Worm (Caenorhabditis elegans) whole organism, L2 larva: ENCODE measurements around the gene glc-1.

Experiments
- C34F6.9 ChIP-seq: fragments of 150-350 bp; optimal IDR thresholded peaks from 2 replicates; lab custom pipeline; 2014; ENCODE audit warnings: missing biosample characterization, missing genetic modification characterization
- F13H6.1 ChIP-seq: sonication (generic microtip); optimal IDR thresholded peaks from 2 replicates; lab custom pipeline; 2016; ENCODE audit warnings: missing genetic modification characterization, missing compliant biosample characterization
- Y55F3AM.14 ChIP-seq: fragments of 200-800 bp; sonication (Bioruptor generic); optimal IDR thresholded peaks from 2 replicates; lab custom pipeline; 2018; ENCODE audit warnings: mild to moderate bottlenecking, missing genetic modification characterization, missing compliant biosample characterization
- ZK546.5 ChIP-seq: sonication (generic microtip); optimal IDR thresholded peaks from 2 replicates; lab custom pipeline; 2017; ENCODE audit warnings: missing biosample characterization, missing genetic modification characterization
- alr-1 ChIP-seq: fragments of 150-350 bp; optimal IDR thresholded peaks from 2 replicates; lab custom pipeline; 2014; ENCODE audit warnings: missing biosample characterization, missing genetic modification characterization
- ama-1 ChIP-seq: fragments of 150-350 bp; optimal IDR thresholded peaks from 2 replicates; lab custom pipeline; 2018; ENCODE audit warnings: inconsistent platforms
- ceh-16 ChIP-seq: fragments of 150-350 bp; optimal IDR thresholded peaks from 2 replicates; lab custom pipeline; 2014; ENCODE audit warnings: missing biosample characterization, missing genetic modification characterization
- ceh-82 ChIP-seq: fragments of 150-350 bp; optimal IDR thresholded peaks from 2 replicates; lab custom pipeline; 2014; ENCODE audit warnings: missing biosample characterization, missing genetic modification characterization
- dmd-4 ChIP-seq: sonication (generic microtip); optimal IDR thresholded peaks from 2 replicates; lab custom pipeline; 2017; ENCODE audit warnings: missing biosample characterization, missing genetic modification characterization
- egl-27 ChIP-seq: sonication (generic microtip); optimal IDR thresholded peaks from 3 replicates; lab custom pipeline; 2017; ENCODE audit warnings: missing biosample characterization, missing genetic modification reagents, missing genetic modification characterization
- elt-3 ChIP-seq: sonication (generic microtip); optimal IDR thresholded peaks from 2 replicates; lab custom pipeline; 2017; ENCODE audit warnings: missing biosample characterization, missing genetic modification characterization
- fos-1 ChIP-seq: fragments of 150-350 bp; optimal IDR thresholded peaks from 2 replicates; lab custom pipeline; 2014; ENCODE audit warnings: missing biosample characterization, missing genetic modification characterization
- gmeb-1 ChIP-seq: fragments of 150-350 bp; optimal IDR thresholded peaks from 2 replicates; lab custom pipeline; 2014; ENCODE audit warnings: missing biosample characterization, missing genetic modification characterization
- lsy-2 ChIP-seq, 2 experiments: fragments of 150-350 bp in 1 of 2; sonication (generic microtip) in 1 of 2; optimal IDR thresholded peaks; 2 replicates each; lab custom pipeline; 2014 to 2017; ENCODE audit warnings: missing biosample characterization in 2 of 2, missing genetic modification characterization in 2 of 2
- mab-5 ChIP-seq: fragments of 150-350 bp; optimal IDR thresholded peaks from 2 replicates; lab custom pipeline; 2014; ENCODE audit warnings: missing biosample characterization, missing genetic modification characterization
- mdl-1 ChIP-seq, 2 experiments: fragments of 150-350 bp in 1 of 2; sonication (generic microtip) in 1 of 2; optimal IDR thresholded peaks; 2 replicates each; lab custom pipeline; 2017; ENCODE audit warnings: missing biosample characterization in 2 of 2, missing genetic modification characterization in 2 of 2
- nhr-10 ChIP-seq: sonication (generic microtip); optimal IDR thresholded peaks from 2 replicates; lab custom pipeline; 2017; ENCODE audit warnings: missing biosample characterization, missing genetic modification characterization
- nhr-11 ChIP-seq: fragments of 150-350 bp; optimal IDR thresholded peaks from 2 replicates; lab custom pipeline; 2014; ENCODE audit warnings: missing biosample characterization, missing genetic modification characterization
- nhr-25 ChIP-seq: fragments of 150-350 bp; sonication (generic microtip); optimal IDR thresholded peaks from 3 replicates; lab custom pipeline; 2014; ENCODE audit warnings: missing biosample characterization, missing genetic modification characterization
- nhr-6 ChIP-seq: fragments of 150-350 bp; optimal IDR thresholded peaks from 2 replicates; lab custom pipeline; 2014; ENCODE audit warnings: missing biosample characterization, missing genetic modification characterization
- nhr-77 ChIP-seq: fragments of 150-350 bp; optimal IDR thresholded peaks from 2 replicates; lab custom pipeline; 2014; ENCODE audit warnings: missing biosample characterization, missing genetic modification characterization
- peb-1 ChIP-seq: fragments of 150-350 bp; optimal IDR thresholded peaks from 2 replicates; lab custom pipeline; 2014; ENCODE audit warnings: missing biosample characterization, missing genetic modification characterization
- sem-4 ChIP-seq: fragments of 150-350 bp; optimal IDR thresholded peaks from 2 replicates; lab custom pipeline; 2014; ENCODE audit warnings: missing biosample characterization, missing genetic modification reagents, missing genetic modification characterization
- skn-1 ChIP-seq: sonication (generic microtip); optimal IDR thresholded peaks from 2 replicates; lab custom pipeline; 2017; ENCODE audit warnings: missing biosample characterization, missing genetic modification characterization
- sma-3 ChIP-seq: sonication (generic microtip); optimal IDR thresholded peaks from 2 replicates; lab custom pipeline; 2016; ENCODE audit warnings: missing genetic modification reagents, missing genetic modification characterization, missing compliant biosample characterization
- sma-9 ChIP-seq, 2 experiments: fragments of 150-350 bp in 1 of 2; sonication (generic microtip) in 1 of 2; optimal IDR thresholded peaks; 2 replicates each; lab custom pipeline; 2014 to 2016; ENCODE audit warnings: missing genetic modification characterization in 2 of 2, mild to moderate bottlenecking in 1 of 2, missing biosample characterization in 1 of 2, missing compliant biosample characterization in 1 of 2, missing genetic modification reagents in 1 of 2, moderate library complexity in 1 of 2
- unc-55 ChIP-seq: fragments of 150-350 bp; sonication (generic microtip); optimal IDR thresholded peaks from 3 replicates; lab custom pipeline; 2014; ENCODE audit warnings: missing biosample characterization, missing genetic modification reagents, missing genetic modification characterization
- unc-62 ChIP-seq: fragments of 150-350 bp; optimal IDR thresholded peaks from 2 replicates; lab custom pipeline; 2014; ENCODE audit warnings: missing biosample characterization, missing genetic modification reagents, missing genetic modification characterization
- zag-1 ChIP-seq: fragments of 150-350 bp; optimal IDR thresholded peaks from 2 replicates; lab custom pipeline; 2014; ENCODE audit warnings: missing biosample characterization, missing genetic modification characterization
- ztf-1 ChIP-seq: fragments of 200-800 bp; sonication (Bioruptor generic); conservative IDR thresholded peaks from 2 replicates; pipeline ENCODE4 v1.3.6; 2022; ENCODE audit warnings: missing genetic modification characterization, missing compliant biosample characterization
- ztf-11 ChIP-seq: sonication (generic microtip); optimal IDR thresholded peaks from 2 replicates; lab custom pipeline; 2017; ENCODE audit warnings: missing biosample characterization, missing genetic modification characterization

The glc-1 gene

ce11 chrV:16195379-16195778 lies 24.1 kb upstream of the glc-1 start, which contains the start of gene rabr-3:
Gene rabr-3, plus strand, starts transcription at chrV:16195679.
- TF ChIP-seq ZK546.5 (tag; lab: Kevin White, UChicago) = no peak
- no peak for TF ChIP-seq sma-3 (GFP tag; lab: Kevin White, UChicago)
- no peak for TF ChIP-seq ceh-16 (tag; lab: Kevin White, UChicago)
- TF ChIP-seq unc-62 = no peak
- no peak for TF ChIP-seq Y55F3AM.14 (GFP tag; lab: Kevin White, UChicago)
- TF ChIP-seq gmeb-1 (tag; lab: Kevin White, UChicago) = no peak

ce11 chrV:16198016-16198415 lies 21.4 kb upstream of the glc-1 start, which contains the start of gene F11A5.5:
Gene F11A5.5, plus strand, starts transcription at chrV:16198316.
- TF ChIP-seq sem-4 (tag; lab: Kevin White, UChicago) = no peak
- no peak for TF ChIP-seq mab-5
- TF ChIP-seq ztf-1 (GFP tag; lab: Robert Waterston, UW) = no peak
- TF ChIP-seq sma-9 (GFP tag; optimal IDR thresholded peaks at IDR 0.05; lab: Kevin White, UChicago) = no peak
- TF ChIP-seq sma-9 (tag; optimal IDR thresholded peaks at IDR 0.05; lab: Kevin White, UChicago) = no peak
- no peak for TF ChIP-seq zag-1 (tag; lab: Kevin White, UChicago)
- no peak for TF ChIP-seq peb-1
- TF ChIP-seq sma-3 (GFP tag; lab: Kevin White, UChicago) = no peak
- TF ChIP-seq nhr-11 = no peak
- no peak for TF ChIP-seq ZK546.5 (tag; lab: Kevin White, UChicago)
- TF ChIP-seq gmeb-1 (tag; lab: Kevin White, UChicago) = no peak
- TF ChIP-seq skn-1 = no peak
- no peak for TF ChIP-seq F13H6.1 (tag; lab: Kevin White, UChicago)
- no peak for TF ChIP-seq nhr-6 (tag; lab: Kevin White, UChicago)
- no peak for TF ChIP-seq ceh-82 (tag; lab: Kevin White, UChicago)
- no peak for TF ChIP-seq Y55F3AM.14 (GFP tag; lab: Kevin White, UChicago)
- TF ChIP-seq fos-1 = no peak
- no peak for TF ChIP-seq C34F6.9 (tag; lab: Kevin White, UChicago)
- TF ChIP-seq ama-1 (lab: Kevin White, UChicago) = no peak

- TF ChIP-seq fos-1 = no peak
- no peak for TF ChIP-seq ceh-16 (tag; lab: Kevin White, UChicago)
- TF ChIP-seq ceh-82 (tag; lab: Kevin White, UChicago) = no peak
- no peak for TF ChIP-seq sma-3 (GFP tag; lab: Kevin White, UChicago)
- TF ChIP-seq Y55F3AM.14 (GFP tag; lab: Kevin White, UChicago) = no peak
- no peak for TF ChIP-seq ztf-1 (GFP tag; lab: Robert Waterston, UW)
- TF ChIP-seq, all 48 proteins: peak for 0
Observed at ce11 chrV:16201730-16202129, 17.7 kb upstream of the glc-1 start, which contains the start of gene F11A5.17. Gene F11A5.17, plus strand, starts transcription at chrV:16202030.

- TF ChIP-seq ceh-82 (tag; lab: Kevin White, UChicago) (no peak), egl-27 (tag; lab: Kevin White, UChicago) (no peak), mab-5 (no peak)
- TF ChIP-seq, all 48 proteins: peak for 0
Observed at ce11 chrV:16202618-16203017, 16.8 kb upstream of the glc-1 start, which contains the start of gene F11A5.18. Gene F11A5.18, plus strand, starts transcription at chrV:16202918.

- TF ChIP-seq lsy-2 (tag; optimal IDR thresholded peaks at IDR 0.05; lab: Kevin White, UChicago) = no peak
- TF ChIP-seq sem-4 (tag; lab: Kevin White, UChicago) = no peak
- no peak for TF ChIP-seq ztf-1 (GFP tag; lab: Robert Waterston, UW)
- no peak for TF ChIP-seq mdl-1 (tag; optimal IDR thresholded peaks at IDR 0.05; lab: Kevin White, UChicago)
- no peak for TF ChIP-seq ceh-82 (tag; lab: Kevin White, UChicago)
- no peak for TF ChIP-seq ztf-11 (tag; lab: Kevin White, UChicago)
- no peak for TF ChIP-seq Y55F3AM.14 (GFP tag; lab: Kevin White, UChicago)
- no peak for TF ChIP-seq unc-55
- TF ChIP-seq nhr-25 (tag; lab: Kevin White, UChicago) = no peak
- no peak for TF ChIP-seq nhr-10 (tag; lab: Kevin White, UChicago)
- TF ChIP-seq nhr-77 = no peak
- no peak for TF ChIP-seq alr-1
- TF ChIP-seq zag-1 (tag; lab: Kevin White, UChicago) = no peak
- TF ChIP-seq F13H6.1 (tag; lab: Kevin White, UChicago) = no peak
- no peak for TF ChIP-seq nhr-11
- TF ChIP-seq ZK546.5 (tag; lab: Kevin White, UChicago) = no peak
- TF ChIP-seq egl-27 (tag; lab: Kevin White, UChicago) = no peak
- TF ChIP-seq elt-3 (tag; lab: Kevin White, UChicago) = no peak
- no peak for TF ChIP-seq dmd-4 (tag; lab: Kevin White, UChicago)
Observed at ce11 chrV:16204888-16205287, 14.5 kb upstream of the glc-1 start, which contains the start of gene irld-26. Gene irld-26, plus strand, starts transcription at chrV:16205188.
